Fruit fly (Drosophila melanogaster): ENCODE results near the gene CG34161.

Gene CG34161

DNA sequence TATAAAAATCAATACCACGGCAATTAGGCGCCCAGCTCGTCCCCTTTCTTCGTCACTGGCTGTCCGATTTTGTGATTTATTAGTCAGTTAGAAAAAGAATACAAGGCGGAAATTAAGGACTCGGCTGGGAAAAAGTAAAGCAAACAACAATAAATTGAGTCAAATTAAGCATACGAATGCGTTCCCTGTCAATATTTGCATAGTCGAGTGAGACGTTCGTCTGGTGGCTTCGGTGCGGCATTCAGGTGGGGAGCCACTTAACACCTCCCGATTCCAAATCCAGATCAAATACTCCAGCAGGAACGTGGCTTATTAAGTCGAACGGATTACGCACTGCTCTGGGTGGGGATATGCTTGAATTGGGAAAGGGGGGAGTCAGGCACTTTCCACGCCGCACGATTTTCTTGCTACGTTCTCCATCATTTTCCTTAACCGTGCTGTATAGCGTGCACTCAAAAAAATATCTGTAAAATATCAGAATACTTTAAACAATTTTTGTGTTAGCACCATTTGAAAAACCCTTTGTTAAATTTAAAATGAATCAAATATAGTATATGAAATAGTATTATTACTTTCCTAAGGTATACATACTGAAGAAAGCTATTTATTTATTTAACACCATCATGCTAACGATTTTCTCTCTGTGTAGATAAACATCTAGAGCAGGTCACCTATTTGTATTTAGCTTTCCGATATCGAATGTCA is 38.3 kb downstream of the CG34161 start (continued):
- TF ChIP-seq ac (GFP tag; optimal IDR thresholded peaks at IDR 0.05) = peak; percentile 30
- no peak for TF ChIP-seq CG6683 (GFP tag; optimal IDR thresholded peaks at IDR 0.05)
- TF ChIP-seq grn (GFP tag; optimal IDR thresholded peaks at IDR 0.05) = peak; percentile 91
- no peak for TF ChIP-seq CG9876 (GFP tag; optimal IDR thresholded peaks at IDR 0.05)
- TF ChIP-seq CG8281 (tag; optimal IDR thresholded peaks at IDR 0.05) = no peak
- TF ChIP-seq Dip2 (GFP tag; IDR thresholded peaks at IDR 0.05) = no peak
- TF ChIP-seq zfh2 (GFP tag; optimal IDR thresholded peaks at IDR 0.05) = no peak
- TF ChIP-seq jing (GFP tag; optimal IDR thresholded peaks at IDR 0.05) = no peak
- no peak for TF ChIP-seq tx (GFP tag; optimal IDR thresholded peaks at IDR 0.05)
- no peak for TF ChIP-seq crp (GFP tag; optimal IDR thresholded peaks at IDR 0.05)
- TF ChIP-seq ATbp (GFP tag; optimal IDR thresholded peaks at IDR 0.05) = peak; percentile 62
- no peak for TF ChIP-seq CG2129 (GFP tag; IDR thresholded peaks at IDR 0.05; ENCODE audit: partially characterized antibody)
- TF ChIP-seq CG4404 (GFP tag; IDR thresholded peaks at IDR 0.05) = no peak
- TF ChIP-seq gem (tag; optimal IDR thresholded peaks at IDR 0.05) = peak; percentile 83
- TF ChIP-seq CG7372 (GFP tag; IDR thresholded peaks at IDR 0.05) = no peak
- TF ChIP-seq H15 (GFP tag; IDR thresholded peaks at IDR 0.05) = 0 out of 3 replicates have a peak, but pooled peaks have one; percentile 15
- no peak for TF ChIP-seq CG10274 (GFP tag; optimal IDR thresholded peaks at IDR 0.05)
- peak; percentile 65 for TF ChIP-seq CG8924 (tag; optimal IDR thresholded peaks at IDR 0.05)
- no peak for TF ChIP-seq fd64A (GFP tag; optimal IDR thresholded peaks at IDR 0.05)
- TF ChIP-seq CG10209 (GFP tag; optimal IDR thresholded peaks at IDR 0.05) = peak; percentile 24
- TF ChIP-seq pan (optimal IDR thresholded peaks at IDR 0.05) = no peak
- TF ChIP-seq pan (GFP tag; optimal IDR thresholded peaks at IDR 0.05 in 1 of 2, IDR thresholded peaks at IDR 0.05 in 1 of 2) = peak in 1 of 2 experiments; percentile 33
- TF ChIP-seq CG17186 (GFP tag; optimal IDR thresholded peaks at IDR 0.05) = no peak
- no peak for TF ChIP-seq cad (GFP tag; optimal IDR thresholded peaks at IDR 0.05)
- TF ChIP-seq MESR4 (GFP tag; optimal IDR thresholded peaks at IDR 0.05) = no peak
- TF ChIP-seq nerfin-1 (tag; optimal IDR thresholded peaks at IDR 0.05) = peak; percentile 39
- no peak for TF ChIP-seq corto (GFP tag; optimal IDR thresholded peaks at IDR 0.05)
- no peak for TF ChIP-seq CG12071 (GFP tag; optimal IDR thresholded peaks at IDR 0.05)
- no peak for TF ChIP-seq Mad (GFP tag; optimal IDR thresholded peaks at IDR 0.05)
- peak; percentile 37; the same call in 1 of the 2 replicates for TF ChIP-seq CG32772 (GFP tag; IDR thresholded peaks at IDR 0.05)
- peak in 1 of 2 experiments; percentile 52 for TF ChIP-seq Eip74EF (GFP tag; optimal IDR thresholded peaks at IDR 0.05)
- no peak for TF ChIP-seq CG11723 (GFP tag; optimal IDR thresholded peaks at IDR 0.05)
- TF ChIP-seq CG31224 (GFP tag; IDR thresholded peaks at IDR 0.05) = no peak
- no peak for TF ChIP-seq tgo (GFP tag; IDR thresholded peaks at IDR 0.05)
- peak; percentile 70 for TF ChIP-seq Ssrp (tag; optimal IDR thresholded peaks at IDR 0.05)
- peak; percentile 12 for TF ChIP-seq sqz (GFP tag; optimal IDR thresholded peaks at IDR 0.05)
- TF ChIP-seq vvl (GFP tag; IDR thresholded peaks at IDR 0.05) = peak; percentile 68
- no peak for TF ChIP-seq CG7963 (GFP tag; IDR thresholded peaks at IDR 0.05; ENCODE audit: partially characterized antibody)
- no peak for TF ChIP-seq Chrac-16 (GFP tag; optimal IDR thresholded peaks at IDR 0.05)
- peak; percentile 50 for TF ChIP-seq dmrt99B (tag; optimal IDR thresholded peaks at IDR 0.05)
- peak; percentile 43 for TF ChIP-seq tap (tag; optimal IDR thresholded peaks at IDR 0.05)
- TF ChIP-seq nmo (GFP tag; optimal IDR thresholded peaks at IDR 0.05) = peak; percentile 73
- no peak for TF ChIP-seq Dref (GFP tag; IDR thresholded peaks at IDR 0.05)
- no peak for TF ChIP-seq slp2 (GFP tag; optimal IDR thresholded peaks at IDR 0.05)
- no peak for TF ChIP-seq rib (GFP tag; IDR thresholded peaks at IDR 0.05)
- peak; percentile 5 for TF ChIP-seq CG18764 (GFP tag; optimal IDR thresholded peaks at IDR 0.05)
- no peak for TF ChIP-seq CG14860 (GFP tag; IDR thresholded peaks at IDR 0.05; ENCODE audit: partially characterized antibody)
- TF ChIP-seq tin (GFP tag; optimal IDR thresholded peaks at IDR 0.05) = peak; percentile 48
- peak; percentile 48 for TF ChIP-seq CG15269 (tag; optimal IDR thresholded peaks at IDR 0.05)

Measured in whole organism, embryonic.